Fruit fly (Drosophila melanogaster): ENCODE data around the gene CG11858.

dm6 chr3R:25312583-25312982 lies 50.0 kb downstream of the CG11858 start:
- no peak for TF ChIP-seq CG8478 (optimal IDR thresholded peaks at IDR 0.05)
- TF ChIP-seq CTCF (optimal IDR thresholded peaks at IDR 0.05): peak; percentile 69 to 78
